Fruit fly (Drosophila melanogaster) whole organism, prepupa: ENCODE measurements around the gene Jon65Aiii.

Experiments used
- CG10669 ChIP-seq: fragments of 200-800 bp; sonication (Bioruptor generic); optimal IDR thresholded peaks from 3 replicates; lab custom pipeline; 2018; ENCODE audit warnings: missing biosample characterization, mild to moderate bottlenecking, missing genetic modification characterization, moderate library complexity
- CG3032 ChIP-seq: fragments of 200-800 bp; optimal IDR thresholded peaks from 2 replicates; lab custom pipeline; 2019; ENCODE audit warnings: missing biosample characterization, mild to moderate bottlenecking, missing genetic modification characterization, moderate library complexity
- CG6808 ChIP-seq: fragments of 200-800 bp; sonication (Bioruptor generic); optimal IDR thresholded peaks from 3 replicates; lab custom pipeline; 2017; ENCODE audit warnings: missing biosample characterization, missing genetic modification characterization, mild to moderate bottlenecking, moderate library complexity, missing genetic modification reagents
- Ets21C ChIP-seq: fragments of 200-800 bp; sonication (Bioruptor generic); optimal IDR thresholded peaks from 3 replicates; lab custom pipeline; 2016; ENCODE audit warnings: missing biosample characterization, missing genetic modification characterization
- Sox15 ChIP-seq: fragments of 200-800 bp; sonication (Bioruptor generic); optimal IDR thresholded peaks from 3 replicates; lab custom pipeline; 2016; ENCODE audit warnings: missing biosample characterization, missing genetic modification characterization
- eg ChIP-seq: fragments of 200-800 bp; sonication (Bioruptor generic); IDR thresholded peaks from 3 replicates; pipeline ENCODE4 v1.3.6; 2022; ENCODE audit warnings: missing biosample characterization, missing genetic modification characterization
- pdm3 ChIP-seq: fragments of 200-800 bp; sonication (Bioruptor generic); optimal IDR thresholded peaks from 3 replicates; lab custom pipeline; 2016; ENCODE audit warnings: missing biosample characterization, missing genetic modification characterization

dm6 chr3L:6094697-6095096, 44.1 kb downstream of the Jon65Aiii start, which contains the start of the genes CG10467 and loj:
- TF ChIP-seq CG3032 (tag; lab: Kevin White, UChicago) (peak; percentile 92), Ets21C (peak; percentile 85), Sox15 (GFP tag; lab: Kevin White, UChicago) (peak; percentile 94), pdm3 (GFP tag; lab: Kevin White, UChicago) (peak; percentile 92), CG6808 (GFP tag; lab: Kevin White, UChicago) (peak; percentile 75), eg (peak; percentile 94), CG10669 (GFP tag; lab: Kevin White, UChicago) (peak; percentile 89)
